Worm (Caenorhabditis elegans): Measurements from ENCODE around the gene Y39F10A.3.

Gene Y39F10A.3

ce11 chrII:814737-815136 lies 31.9 kb upstream of the Y39F10A.3 start, which contains the start of gene msrp-3:
msrp-3 (minus strand) TSS chrII:814837.
- no peak for TF ChIP-seq elt-2 (tag; optimal IDR thresholded peaks at IDR 0.05)
- TF ChIP-seq ceh-9 (tag; optimal IDR thresholded peaks at IDR 0.05) = no peak
- no peak for TF ChIP-seq fax-1 (tag; optimal IDR thresholded peaks at IDR 0.05)
- TF ChIP-seq F13H6.1 (tag; optimal IDR thresholded peaks at IDR 0.05) = no peak
- TF ChIP-seq hlh-6 (tag; optimal IDR thresholded peaks at IDR 0.05) = no peak
- TF ChIP-seq Y22D7AL.16 (tag; optimal IDR thresholded peaks at IDR 0.05) = no peak
- no peak for TF ChIP-seq ceh-18 (tag; optimal IDR thresholded peaks at IDR 0.05)
- TF ChIP-seq che-1 (tag; optimal IDR thresholded peaks at IDR 0.05) = no peak
- no peak for TF ChIP-seq pax-1 (tag; optimal IDR thresholded peaks at IDR 0.05)
- TF ChIP-seq fkh-6 (tag; optimal IDR thresholded peaks at IDR 0.05) = no peak

ce11 chrII:812917-813316 lies 30.1 kb upstream of the Y39F10A.3 start, which contains the start of gene F46F5.5:
F46F5.5 (minus strand) TSS chrII:813017.
- TF ChIP-seq lin-11 (tag; optimal IDR thresholded peaks at IDR 0.05) (no peak), pag-3 (tag; optimal IDR thresholded peaks at IDR 0.05; ENCODE audit: borderline replicate concordance) (no peak), hlh-30 (tag; optimal IDR thresholded peaks at IDR 0.05; ENCODE audit: insufficient read depth) (no peak), madf-2 (tag; optimal IDR thresholded peaks at IDR 0.05) (no peak), nhr-11 (tag; optimal IDR thresholded peaks at IDR 0.05) (no peak), unc-86 (tag; optimal IDR thresholded peaks at IDR 0.05) (no peak)

ce11 chrII:808457-808856 lies 25.7 kb upstream of the Y39F10A.3 start, which contains the start of gene F46F5.11:
F46F5.11 (plus strand) TSS chrII:808757.
- no peak for TF ChIP-seq fkh-6 (tag; optimal IDR thresholded peaks at IDR 0.05)
- no peak for TF ChIP-seq K09A11.1 (tag; optimal IDR thresholded peaks at IDR 0.05; ENCODE audit: insufficient read depth)
- no peak for TF ChIP-seq ceh-31 (tag; optimal IDR thresholded peaks at IDR 0.05)
- TF ChIP-seq madf-2 (tag; optimal IDR thresholded peaks at IDR 0.05) = no peak
- no peak for TF ChIP-seq pha-2 (tag; optimal IDR thresholded peaks at IDR 0.05)
- no peak for TF ChIP-seq eyg-1 (tag; optimal IDR thresholded peaks at IDR 0.05)
- TF ChIP-seq ztf-16 (tag; optimal IDR thresholded peaks at IDR 0.05) = no peak
- TF ChIP-seq tbx-7 (tag; optimal IDR thresholded peaks at IDR 0.05) = no peak
- TF ChIP-seq ahr-1 (tag; optimal IDR thresholded peaks at IDR 0.05) = no peak
- TF ChIP-seq elt-2 (tag; optimal IDR thresholded peaks at IDR 0.05) = no peak
- TF ChIP-seq fax-1 (tag; optimal IDR thresholded peaks at IDR 0.05) = no peak
- TF ChIP-seq ets-4 (tag; optimal IDR thresholded peaks at IDR 0.05) = no peak
- TF ChIP-seq ceh-14 (tag; optimal IDR thresholded peaks at IDR 0.05) = no peak
- TF ChIP-seq ceh-19 (GFP tag; optimal IDR thresholded peaks at IDR 0.05) = no peak
- TF ChIP-seq unc-55 (GFP tag; optimal IDR thresholded peaks at IDR 0.05) = no peak
- no peak for TF ChIP-seq pat-9 (tag; optimal IDR thresholded peaks at IDR 0.05)
- no peak for TF ChIP-seq pqm-1 (tag; optimal IDR thresholded peaks at IDR 0.05)
- no peak for TF ChIP-seq C08G9.2 (tag; optimal IDR thresholded peaks at IDR 0.05)

ce11 chrII:803009-803408 lies 20.2 kb upstream of the Y39F10A.3 start, which contains the start of gene F46F5.13:
F46F5.13 (plus strand) TSS chrII:803309.
- no peak for TF ChIP-seq madf-2 (tag; optimal IDR thresholded peaks at IDR 0.05)
- no peak for TF ChIP-seq nhr-232 (tag; optimal IDR thresholded peaks at IDR 0.05)
- no peak for TF ChIP-seq ceh-22 (tag; optimal IDR thresholded peaks at IDR 0.05)
- TF ChIP-seq pha-4 (tag; optimal IDR thresholded peaks at IDR 0.05) = no peak
- TF ChIP-seq ceh-18 (tag; optimal IDR thresholded peaks at IDR 0.05) = no peak
- TF ChIP-seq pax-1 (tag; optimal IDR thresholded peaks at IDR 0.05) = no peak

- TF ChIP-seq C38D4.7 (GFP tag; optimal IDR thresholded peaks at IDR 0.05) = no peak
- TF ChIP-seq tbx-2 (tag; optimal IDR thresholded peaks at IDR 0.05) = no peak
- TF ChIP-seq ceh-19 (GFP tag; optimal IDR thresholded peaks at IDR 0.05) = no peak
- TF ChIP-seq gmeb-2 (tag; optimal IDR thresholded peaks at IDR 0.05) = no peak
- TF ChIP-seq K09A11.1 (tag; optimal IDR thresholded peaks at IDR 0.05; ENCODE audit: insufficient read depth) = no peak
- TF ChIP-seq ceh-9 (tag; optimal IDR thresholded peaks at IDR 0.05) = no peak
- TF ChIP-seq ceh-45 (GFP tag; IDR thresholded peaks at IDR 0.05) = no peak
- no peak for TF ChIP-seq ref-2 (tag; optimal IDR thresholded peaks at IDR 0.05)
- no peak for TF ChIP-seq sox-2 (GFP tag; IDR thresholded peaks at IDR 0.05)
- TF ChIP-seq unc-42 (tag; optimal IDR thresholded peaks at IDR 0.05) = no peak
- TF ChIP-seq ttx-3 (tag; optimal IDR thresholded peaks at IDR 0.05) = no peak
- no peak for TF ChIP-seq rnt-1 (tag; optimal IDR thresholded peaks at IDR 0.05)
- TF ChIP-seq sdc-2 (tag; optimal IDR thresholded peaks at IDR 0.05) = no peak
- TF ChIP-seq fkh-6 (tag; optimal IDR thresholded peaks at IDR 0.05) = no peak
Observed at ce11 chrII:799700-800099, 16.9 kb upstream of the Y39F10A.3 start, which contains the start of gene F46F5.14. F46F5.14 (plus strand) TSS chrII:800000.

All from whole organism, late embryonic.